Worm (Caenorhabditis elegans): Measurements from ENCODE around the gene F32H5.1.

The F32H5.1 gene

DNA sequence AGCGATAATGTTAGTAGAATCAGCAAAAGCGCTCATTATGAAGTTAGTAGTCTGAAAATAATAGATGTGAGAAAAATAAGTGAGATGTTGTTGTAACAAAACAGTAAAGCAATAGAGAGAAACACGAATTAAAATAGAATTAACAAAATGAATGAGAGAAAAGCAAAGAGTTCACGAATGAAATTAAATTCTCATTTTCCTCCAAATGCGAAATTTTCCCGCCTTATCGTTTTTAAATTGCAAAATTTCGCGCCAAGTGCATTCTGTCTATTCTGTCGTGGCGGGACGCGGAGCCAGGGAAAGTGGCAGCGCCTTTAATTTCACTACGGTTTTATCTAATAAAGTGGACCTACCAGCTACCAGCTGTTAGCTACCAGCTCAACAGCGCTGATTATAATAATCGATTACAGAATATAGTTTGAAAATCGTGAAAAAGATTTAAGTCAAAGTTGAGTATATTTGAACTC is 45.6 kb downstream of the F32H5.1 start, which contains the start of gene nasp-2 (continued):
- TF ChIP-seq B0019.2 (GFP tag; conservative IDR thresholded peaks at IDR 0.05) (peak; percentile 95), attf-3 (GFP tag; conservative IDR thresholded peaks at IDR 0.05) (peak; percentile 96), hmg-20 (GFP tag; IDR thresholded peaks at IDR 0.05) (peak; percentile 64), dox-1 (GFP tag; IDR thresholded peaks at IDR 0.05) (peak; percentile 97), tlf-1 (GFP tag; optimal IDR thresholded peaks at IDR 0.05) (peak; percentile 95), Y95B8A.8 (GFP tag; IDR thresholded peaks at IDR 0.05) (peak; percentile 97), athp-1 (tag; optimal IDR thresholded peaks at IDR 0.05) (peak; percentile 87), ztf-3 (GFP tag; optimal IDR thresholded peaks at IDR 0.05) (no peak), tbp1 (GFP tag; optimal IDR thresholded peaks at IDR 0.05) (peak; percentile 73), Y79H2A.3 (GFP tag; conservative IDR thresholded peaks at IDR 0.05) (peak; percentile 80), F49E8.2 (tag; optimal IDR thresholded peaks at IDR 0.05; ENCODE audit: insufficient read depth) (peak; percentile 96), ceh-27 (GFP tag; optimal IDR thresholded peaks at IDR 0.05) (peak; percentile 5), sdz-38 (tag; optimal IDR thresholded peaks at IDR 0.05) (no peak), aptf-2 (GFP tag; conservative IDR thresholded peaks at IDR 0.05) (peak; percentile 73; the same call in 1 of the 2 replicates), ZK185.1 (tag; optimal IDR thresholded peaks at IDR 0.05; ENCODE audit: poor library complexity, severe bottlenecking) (no peak), snpc-3.4 (tag; optimal IDR thresholded peaks at IDR 0.05) (peak; percentile 95), D2030.7 (GFP tag; IDR thresholded peaks at IDR 0.05) (peak; percentile 98), snpc-1.3 (tag; optimal IDR thresholded peaks at IDR 0.05; ENCODE audit: insufficient read depth) (peak; percentile 80), Y53F4B.3 (GFP tag; IDR thresholded peaks at IDR 0.05) (peak; percentile 89), madf-6 (GFP tag; IDR thresholded peaks at IDR 0.05) (peak; percentile 100), efl-1 (GFP tag; optimal IDR thresholded peaks at IDR 0.05) (peak; percentile 100), lin-35 (GFP tag; optimal IDR thresholded peaks at IDR 0.05) (peak; percentile 27 to 82 (median 73)), ztf-25 (GFP tag; IDR thresholded peaks at IDR 0.05) (peak; percentile 91), ztf-18 (tag; optimal IDR thresholded peaks at IDR 0.05) (peak; percentile 31), zim-3 (tag; optimal IDR thresholded peaks at IDR 0.05) (no peak), nfyb-1 (GFP tag; IDR thresholded peaks at IDR 0.05) (peak; percentile 81), nhr-120 (GFP tag; IDR thresholded peaks at IDR 0.05) (no peak), ceh-91 (GFP tag; IDR thresholded peaks at IDR 0.05) (peak; percentile 99), K11D2.4 (GFP tag; IDR thresholded peaks at IDR 0.05) (no peak), madf-8 (GFP tag; conservative IDR thresholded peaks at IDR 0.05) (peak; percentile 99), B0336.3 (GFP tag; IDR thresholded peaks at IDR 0.05) (peak; percentile 92), bed-2 (GFP tag; IDR thresholded peaks at IDR 0.05) (peak; percentile 85), Y67H2A.10 (GFP tag; conservative IDR thresholded peaks at IDR 0.05) (peak; percentile 84), rpc-1 (optimal IDR thresholded peaks at IDR 0.05) (no peak), rpc-1 (tag; optimal IDR thresholded peaks at IDR 0.05) (peak; percentile 14), lsy-27 (tag; optimal IDR thresholded peaks at IDR 0.05; ENCODE audit: borderline replicate concordance, insufficient read depth) (no peak)

DNA sequence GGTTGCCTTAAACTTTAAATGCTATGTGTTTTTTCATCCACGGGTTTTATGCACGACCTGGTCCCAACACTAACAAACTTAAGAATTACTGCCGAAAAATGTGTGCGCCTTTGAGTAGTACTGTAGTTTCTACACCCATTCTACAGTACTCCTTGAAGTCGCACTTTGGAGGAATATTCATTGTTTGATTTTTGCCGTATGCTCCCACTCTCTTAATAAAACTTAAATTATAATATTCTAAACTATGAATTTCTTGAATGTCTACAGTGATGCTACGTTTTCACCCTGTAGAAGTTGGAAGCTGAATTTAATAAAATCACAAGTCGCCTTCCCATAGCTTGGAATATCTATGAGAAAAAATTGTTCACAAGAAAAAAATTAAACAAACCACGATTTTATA is 48.0 kb downstream of the F32H5.1 start:
- TF ChIP-seq hmg-1.2 (GFP tag; IDR thresholded peaks at IDR 0.05): peak; percentile 36; the same call in 1 of the 2 replicates
- peak; percentile 10 for TF ChIP-seq snpc-4 (GFP tag; optimal IDR thresholded peaks at IDR 0.05)
- peak in 1 of 4 experiments; percentile 21 for TF ChIP-seq snpc-4 (tag; optimal IDR thresholded peaks at IDR 0.05)
- TF ChIP-seq hlh-12 (tag; optimal IDR thresholded peaks at IDR 0.05): no peak
- 0 out of 2 replicates have a peak, but pooled peaks have one; percentile 48 for TF ChIP-seq Y95B8A.8 (GFP tag; IDR thresholded peaks at IDR 0.05)
- peak; percentile 20 for TF ChIP-seq repo-1 (tag; optimal IDR thresholded peaks at IDR 0.05)
- TF ChIP-seq tlf-1 (GFP tag; optimal IDR thresholded peaks at IDR 0.05): peak; percentile 54
- no peak for TF ChIP-seq lir-1 (GFP tag; conservative IDR thresholded peaks at IDR 0.05)
- no peak for TF ChIP-seq let-607 (tag; optimal IDR thresholded peaks at IDR 0.05)
- no peak for TF ChIP-seq cebp-1 (GFP tag; IDR thresholded peaks at IDR 0.05)
- TF ChIP-seq cebp-1 (tag; optimal IDR thresholded peaks at IDR 0.05): peak; percentile 17
- TF ChIP-seq ztf-25 (GFP tag; IDR thresholded peaks at IDR 0.05): 0 out of 2 replicates have a peak, but pooled peaks have one; percentile 53
- peak; percentile 21 for TF ChIP-seq F52B5.7 (tag; optimal IDR thresholded peaks at IDR 0.05)
- peak; percentile 63; the same call in 1 of the 2 replicates for TF ChIP-seq madf-3 (GFP tag; IDR thresholded peaks at IDR 0.05)
- TF ChIP-seq ceh-79 (tag; optimal IDR thresholded peaks at IDR 0.05): no peak
- peak; percentile 25 for TF ChIP-seq lin-54 (GFP tag; optimal IDR thresholded peaks at IDR 0.05)
